Fruit fly (Drosophila melanogaster): ENCODE data around the gene Pak.

dm6 chr3R:6409153-6409571 is 58.5 kb downstream of the Pak start:
- TF ChIP-seq Myc (optimal IDR thresholded peaks at IDR 0.05) (no peak), Sin3A (optimal IDR thresholded peaks at IDR 0.05) (no peak), psq (optimal IDR thresholded peaks at IDR 0.05) (no peak), ttk (optimal IDR thresholded peaks at IDR 0.05) (no peak), insv (optimal IDR thresholded peaks at IDR 0.05) (no peak), h (optimal IDR thresholded peaks at IDR 0.05) (no peak)

All from Kc167 (cell line).